Fruit fly (Drosophila melanogaster) whole organism, adult: ENCODE data around the gene CG6678.

Experiments used
- CG11617 ChIP-seq: fragments of 200-800 bp; sonication (Bioruptor generic); optimal IDR thresholded peaks from 2 replicates; lab custom pipeline; 2017; ENCODE audit warnings: mild to moderate bottlenecking, missing biosample characterization, missing genetic modification reagents, missing genetic modification characterization
- CG12768 ChIP-seq: fragments of 200-800 bp; sonication (Bioruptor generic); optimal IDR thresholded peaks from 2 replicates; lab custom pipeline; 2017; ENCODE audit warnings: missing biosample characterization, missing genetic modification characterization, mild to moderate bottlenecking, moderate library complexity, missing genetic modification reagents
- CG14711 ChIP-seq: fragments of 200-800 bp; sonication (Bioruptor generic); optimal IDR thresholded peaks from 2 replicates; lab custom pipeline; 2018; ENCODE audit warnings: missing biosample characterization, mild to moderate bottlenecking, missing genetic modification characterization, moderate library complexity
- CG1620 ChIP-seq: fragments of 200-800 bp; sonication (Bioruptor generic); optimal IDR thresholded peaks from 2 replicates; lab custom pipeline; 2016; ENCODE audit warnings: missing biosample characterization, missing genetic modification characterization
- CG33017 ChIP-seq: fragments of 200-800 bp; sonication (Bioruptor generic); optimal IDR thresholded peaks from 2 replicates; lab custom pipeline; 2018; ENCODE audit warnings: missing biosample characterization, mild to moderate bottlenecking, missing genetic modification characterization, moderate library complexity
- CG5204 ChIP-seq: fragments of 200-800 bp; sonication (Bioruptor generic); optimal IDR thresholded peaks from 2 replicates; lab custom pipeline; 2016; ENCODE audit warnings: missing biosample characterization, missing genetic modification characterization
- CG7045 ChIP-seq: fragments of 200-800 bp; sonication (Bioruptor generic); optimal IDR thresholded peaks from 2 replicates; lab custom pipeline; 2017; ENCODE audit warnings: missing biosample characterization, mild to moderate bottlenecking, missing genetic modification characterization
- CG7101 ChIP-seq: fragments of 200-800 bp; sonication (Bioruptor generic); optimal IDR thresholded peaks from 2 replicates; lab custom pipeline; 2018; ENCODE audit warnings: missing biosample characterization, mild to moderate bottlenecking, missing genetic modification characterization, moderate library complexity
- Clk ChIP-seq: fragments of 200-800 bp; sonication (Bioruptor generic); optimal IDR thresholded peaks from 2 replicates; lab custom pipeline; 2017; ENCODE audit warnings: missing biosample characterization, missing genetic modification characterization
- Crg-1 ChIP-seq: fragments of 200-800 bp; sonication (Bioruptor generic); optimal IDR thresholded peaks from 2 replicates; lab custom pipeline; 2016; ENCODE audit warnings: missing biosample characterization, missing genetic modification characterization
- Hr96 ChIP-seq: fragments of 200-800 bp; sonication (Bioruptor generic); optimal IDR thresholded peaks from 2 replicates; lab custom pipeline; 2016; ENCODE audit warnings: missing biosample characterization, missing genetic modification characterization
- Mnt ChIP-seq: fragments of 200-800 bp; sonication (Bioruptor generic); optimal IDR thresholded peaks from 2 replicates; lab custom pipeline; 2016; ENCODE audit warnings: missing biosample characterization, mild to moderate bottlenecking, missing genetic modification characterization
- bab1 ChIP-seq: fragments of 200-800 bp; sonication (Bioruptor generic); optimal IDR thresholded peaks from 3 replicates; lab custom pipeline; 2019; ENCODE audit warnings: missing biosample characterization, mild to moderate bottlenecking, missing genetic modification characterization, moderate library complexity
- cic ChIP-seq: fragments of 200-800 bp; sonication (Bioruptor generic); optimal IDR thresholded peaks from 2 replicates; lab custom pipeline; 2017; ENCODE audit warnings: missing biosample characterization, mild to moderate bottlenecking, missing genetic modification characterization, moderate library complexity
- cnc ChIP-seq, 2 experiments: fragments of >200 bp; optimal IDR thresholded peaks; 2 replicates each; lab custom pipeline; 2017
- kay ChIP-seq: fragments of 200-800 bp; sonication (Bioruptor generic); peaks from one replicate; lab custom pipeline; 2016; ENCODE audit warnings: missing biosample characterization, missing genetic modification characterization, borderline replicate concordance
- ovo ChIP-seq: fragments of 200-800 bp; sonication (Bioruptor generic); optimal IDR thresholded peaks from 2 replicates; lab custom pipeline; 2016; ENCODE audit warnings: missing biosample characterization, missing genetic modification characterization
- pad ChIP-seq: fragments of 200-800 bp; sonication (Bioruptor generic); optimal IDR thresholded peaks from 3 replicates; lab custom pipeline; 2017; ENCODE audit warnings: missing biosample characterization, missing genetic modification characterization, mild to moderate bottlenecking, moderate library complexity, missing genetic modification reagents
- tj ChIP-seq: fragments of 200-800 bp; sonication (Bioruptor generic); optimal IDR thresholded peaks from 3 replicates; lab custom pipeline; 2017; ENCODE audit warnings: missing biosample characterization, mild to moderate bottlenecking, missing genetic modification characterization, moderate library complexity
- toe ChIP-seq: fragments of 200-800 bp; sonication (Bioruptor generic); optimal IDR thresholded peaks from 2 replicates; lab custom pipeline; 2016; ENCODE audit warnings: missing biosample characterization, missing genetic modification characterization

Gene CG6678

DNA sequence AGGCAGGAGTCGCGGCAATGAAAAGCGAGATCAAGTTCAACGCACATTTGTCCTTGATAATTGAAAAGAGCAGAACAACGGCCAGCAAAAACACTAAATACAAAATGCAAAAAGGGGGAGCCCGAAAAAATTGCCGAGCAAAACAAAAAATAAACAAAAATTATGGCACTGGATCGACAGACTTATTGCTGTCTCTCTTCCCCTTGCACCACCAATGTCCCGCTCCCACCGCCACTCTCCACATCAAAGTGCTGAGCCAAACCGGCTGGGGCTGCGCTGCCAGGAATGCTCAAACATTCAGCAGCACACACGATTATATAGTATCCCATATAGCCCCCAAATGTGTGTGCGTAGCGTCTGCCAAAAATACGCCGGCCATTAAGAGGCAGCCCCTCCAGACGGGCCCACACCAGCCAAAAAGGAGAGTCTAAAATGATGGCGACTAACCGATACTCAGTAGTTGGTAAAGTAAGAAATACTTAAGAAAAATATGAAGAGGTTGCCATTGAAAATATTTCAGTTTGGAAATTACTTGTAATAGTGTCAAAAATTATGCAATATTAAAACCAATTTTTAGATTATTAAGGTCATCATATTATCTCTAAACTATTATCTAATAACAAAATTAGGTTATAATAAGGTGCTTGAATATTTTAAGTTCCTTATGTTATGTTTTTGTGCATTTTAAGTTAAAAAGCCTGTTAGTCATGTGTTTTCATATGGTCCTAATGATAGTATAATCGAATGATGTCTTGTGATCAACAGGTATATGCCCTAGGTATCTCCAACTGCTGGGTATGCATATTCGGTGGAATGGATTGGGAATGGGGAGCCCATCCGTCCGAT is 34.8 kb downstream of the CG6678 start:
- TF ChIP-seq kay (GFP tag; lab: Kevin White, UChicago) = no peak
- TF ChIP-seq Mnt (GFP tag; lab: Kevin White, UChicago) = no peak
- TF ChIP-seq CG5204 = no peak
- TF ChIP-seq CG7101 (tag; lab: Kevin White, UChicago) = no peak

DNA sequence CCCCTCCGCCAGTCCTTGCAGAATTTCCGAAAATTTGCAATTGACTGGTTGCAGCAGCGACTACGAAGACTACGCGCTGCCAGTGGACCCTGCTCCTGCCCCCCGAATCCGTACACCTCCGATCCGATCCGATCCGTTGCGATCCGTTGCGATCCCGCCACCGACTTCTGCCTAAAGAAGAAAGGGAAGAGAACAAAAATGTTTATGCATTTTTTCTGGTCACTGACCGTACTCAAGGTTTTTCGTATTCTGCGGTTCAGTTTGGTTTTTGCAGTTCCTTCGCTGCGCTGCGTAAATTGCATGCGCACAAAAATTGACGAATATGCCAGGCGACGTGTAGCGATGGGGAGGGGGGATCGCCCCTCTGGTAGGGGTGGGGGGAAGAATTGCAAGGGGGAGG is 35.4 kb downstream of the CG6678 start:
- TF ChIP-seq tj = no peak
- TF ChIP-seq CG11617 (GFP tag; lab: Kevin White, UChicago) = no peak
- no peak for TF ChIP-seq CG5204
- no peak for TF ChIP-seq CG7045 (GFP tag; lab: Kevin White, UChicago)
- no peak for TF ChIP-seq ovo (GFP tag; lab: Kevin White, UChicago)
- no peak for TF ChIP-seq Crg-1 (GFP tag; lab: Kevin White, UChicago)
- no peak for TF ChIP-seq Mnt (GFP tag; lab: Kevin White, UChicago)

DNA sequence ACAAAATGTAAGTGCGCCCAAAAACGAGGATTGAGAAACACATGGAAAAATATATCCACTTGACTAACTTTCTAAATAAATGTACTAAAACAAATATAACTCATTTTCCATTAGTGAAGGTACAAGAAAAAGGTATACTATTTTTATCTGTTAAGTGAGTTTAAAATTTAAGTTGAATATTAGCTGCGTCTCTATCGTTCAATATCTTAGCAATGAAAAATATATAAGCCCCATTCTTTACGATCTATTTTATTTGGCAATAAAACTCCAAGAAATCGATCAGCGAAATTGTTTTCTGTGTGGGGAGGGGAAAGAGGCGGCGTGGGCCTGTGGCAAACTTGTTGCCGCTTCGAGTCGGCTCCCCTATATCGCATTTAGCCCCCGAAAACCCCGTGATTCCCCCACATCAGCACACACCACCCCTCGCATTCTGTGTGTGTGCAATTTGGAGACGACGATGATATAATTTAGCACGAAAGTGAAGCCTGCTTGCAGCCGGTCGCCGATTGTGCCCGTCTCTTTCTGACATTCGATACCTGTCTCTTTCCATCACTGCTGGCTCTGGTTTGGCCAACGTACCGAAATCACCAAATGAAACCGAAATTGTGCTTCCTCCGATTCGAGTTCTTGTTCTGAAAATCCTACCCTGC is 36.0 kb downstream of the CG6678 start:
- TF ChIP-seq CG33017 (tag; lab: Kevin White, UChicago) (no peak), CG5204 (no peak), toe (GFP tag; lab: Kevin White, UChicago) (no peak), tj (no peak), cic (no peak), kay (GFP tag; lab: Kevin White, UChicago) (no peak), CG7045 (GFP tag; lab: Kevin White, UChicago) (no peak), CG11617 (GFP tag; lab: Kevin White, UChicago) (no peak), CG7101 (tag; lab: Kevin White, UChicago) (no peak)

DNA sequence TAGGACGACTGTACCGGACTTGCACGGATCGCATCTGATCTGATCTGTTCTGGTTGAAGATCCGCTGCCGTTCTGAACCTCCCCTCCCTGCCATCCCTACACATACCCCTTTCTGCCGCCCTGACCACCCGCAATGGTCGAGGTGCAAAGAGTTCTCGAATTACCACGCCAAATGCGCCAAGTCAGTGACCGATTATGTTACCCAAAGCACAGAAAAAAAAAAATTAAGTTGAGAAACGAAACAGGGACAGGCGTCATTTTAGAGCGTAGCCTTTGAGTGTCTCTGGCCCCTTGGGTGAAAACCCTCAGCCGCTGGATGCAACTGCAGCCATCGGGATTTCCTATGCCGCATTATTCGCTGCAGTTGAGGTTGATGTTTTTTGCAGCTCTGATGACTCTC is 36.9 kb downstream of the CG6678 start:
- TF ChIP-seq Mnt (GFP tag; lab: Kevin White, UChicago) (no peak), pad (GFP tag; lab: Kevin White, UChicago) (no peak), CG1620 (GFP tag; lab: Kevin White, UChicago) (no peak), CG14711 (tag; lab: Kevin White, UChicago) (no peak), tj (no peak), ovo (GFP tag; lab: Kevin White, UChicago) (no peak), CG12768 (GFP tag; lab: Kevin White, UChicago) (no peak), CG7045 (GFP tag; lab: Kevin White, UChicago) (no peak), toe (GFP tag; lab: Kevin White, UChicago) (no peak), Crg-1 (GFP tag; lab: Kevin White, UChicago) (no peak)

DNA sequence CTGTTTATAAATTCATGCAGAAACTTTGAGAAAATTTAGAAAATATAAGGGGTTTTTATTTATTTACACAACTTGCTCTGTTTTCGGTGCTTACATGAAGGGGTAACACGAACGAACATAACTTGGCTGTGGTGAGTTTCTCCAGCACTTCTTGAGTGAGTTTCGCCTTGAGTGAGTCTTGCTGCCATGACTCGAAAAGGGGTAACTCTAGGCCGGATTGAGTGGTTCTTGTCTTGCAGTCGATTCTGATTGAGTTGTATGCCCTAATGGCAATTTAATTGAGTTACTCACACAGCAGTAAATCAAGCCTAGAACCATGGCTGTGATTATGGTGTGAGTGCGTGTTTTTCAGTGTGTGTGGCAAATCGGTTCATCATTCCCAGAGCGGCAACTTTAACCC is 41.4 kb downstream of the CG6678 start:
- no peak for TF ChIP-seq bab1 (GFP tag; lab: Kevin White, UChicago)
- peak; percentile 48 for TF ChIP-seq pad (GFP tag; lab: Kevin White, UChicago)

DNA sequence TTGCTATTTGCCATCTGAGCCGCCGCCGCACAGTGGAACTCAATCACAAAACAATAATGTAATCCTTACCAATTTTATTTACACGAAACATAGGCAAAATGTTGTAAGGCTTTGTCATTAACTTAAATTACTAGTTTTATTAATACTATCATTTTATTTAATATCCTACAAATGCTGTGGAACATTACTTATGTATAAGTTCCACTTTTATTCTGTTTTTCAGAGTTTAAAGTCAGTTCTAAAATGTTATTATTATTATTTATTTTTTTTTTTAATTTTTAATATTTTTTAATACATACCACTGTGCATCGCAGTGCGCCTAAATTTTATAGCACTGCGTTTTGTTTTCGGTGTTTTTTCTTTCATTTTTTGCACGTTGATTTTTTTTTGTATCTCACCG is 44.5 kb downstream of the CG6678 start:
- TF ChIP-seq Crg-1 (GFP tag; lab: Kevin White, UChicago) (no peak), cic (no peak), cnc (optimal IDR thresholded peaks at IDR 0.05; lab: Kevin White, UChicago) (no peak), CG5204 (peak; percentile 21), Clk (GFP tag; lab: Kevin White, UChicago) (no peak), CG33017 (tag; lab: Kevin White, UChicago) (peak; percentile 27), bab1 (GFP tag; lab: Kevin White, UChicago) (no peak), Hr96 (GFP tag; lab: Kevin White, UChicago) (no peak), toe (GFP tag; lab: Kevin White, UChicago) (no peak), CG11617 (GFP tag; lab: Kevin White, UChicago) (peak; percentile 53), pad (GFP tag; lab: Kevin White, UChicago) (no peak), kay (GFP tag; lab: Kevin White, UChicago) (no peak), CG1620 (GFP tag; lab: Kevin White, UChicago) (no peak), CG14711 (tag; lab: Kevin White, UChicago) (peak; percentile 42), CG12768 (GFP tag; lab: Kevin White, UChicago) (peak; percentile 20), CG7045 (GFP tag; lab: Kevin White, UChicago) (peak; percentile 59), ovo (GFP tag; lab: Kevin White, UChicago) (peak; percentile 23), Mnt (GFP tag; lab: Kevin White, UChicago) (no peak), tj (peak; percentile 30), CG7101 (tag; lab: Kevin White, UChicago) (peak; percentile 44)

DNA sequence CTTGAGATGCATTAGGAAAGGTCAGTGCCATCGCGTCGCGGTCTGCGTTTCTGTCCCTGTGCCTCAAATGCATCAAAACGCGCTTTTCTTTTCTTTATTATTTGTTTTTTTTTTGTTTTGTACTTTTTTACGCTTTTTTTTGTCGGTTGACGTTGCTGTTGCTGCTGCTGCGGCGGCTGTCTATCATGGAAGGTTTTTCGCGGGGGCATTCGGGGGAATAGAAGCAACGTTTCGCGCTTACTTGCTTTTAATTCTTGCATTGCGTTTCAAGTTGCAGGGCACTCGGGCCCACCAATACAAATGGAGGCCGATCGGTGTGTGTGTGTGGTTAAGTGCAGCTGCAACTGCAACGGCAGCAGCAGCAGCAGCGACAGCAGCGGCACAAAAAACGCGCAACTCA is 47.1 kb downstream of the CG6678 start:
- TF ChIP-seq CG14711 (tag; lab: Kevin White, UChicago) = no peak
- no peak for TF ChIP-seq cnc (optimal IDR thresholded peaks at IDR 0.05; lab: Kevin White, UChicago)
- TF ChIP-seq Crg-1 (GFP tag; lab: Kevin White, UChicago) = no peak
- TF ChIP-seq tj = peak; percentile 7
- TF ChIP-seq CG7045 (GFP tag; lab: Kevin White, UChicago) = no peak
- no peak for TF ChIP-seq CG12768 (GFP tag; lab: Kevin White, UChicago)
- no peak for TF ChIP-seq kay (GFP tag; lab: Kevin White, UChicago)
- no peak for TF ChIP-seq CG11617 (GFP tag; lab: Kevin White, UChicago)
- no peak for TF ChIP-seq toe (GFP tag; lab: Kevin White, UChicago)
